Worm (Caenorhabditis elegans): ENCODE measurements around the gene Y73F8A.23.

Y73F8A.23 gene

DNA sequence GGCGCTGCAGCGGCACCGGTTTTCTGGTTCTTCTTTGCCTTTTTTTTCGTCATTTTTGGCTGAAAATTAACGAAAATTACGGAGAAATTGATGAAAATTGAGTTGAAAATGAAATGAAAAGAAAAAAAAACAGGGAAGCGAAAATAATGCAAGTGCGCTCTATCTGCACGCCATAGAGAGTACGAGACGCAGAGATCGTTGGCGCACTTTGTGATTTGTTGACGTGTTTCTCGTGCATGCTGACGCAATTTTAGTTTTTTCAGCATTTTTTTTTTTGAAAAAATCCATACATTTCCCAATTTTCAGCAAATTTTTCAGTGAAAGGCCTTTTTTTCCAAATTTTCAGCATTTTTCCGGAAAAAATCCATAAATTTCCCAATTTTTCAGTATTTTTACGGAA, 27.0 kb upstream of the Y73F8A.23 start, which contains the start of gene ntl-11 (continued):
- TF ChIP-seq F37D6.2 (tag; optimal IDR thresholded peaks at IDR 0.05) (peak; percentile 95), mep-1 (tag; optimal IDR thresholded peaks at IDR 0.05) (peak; percentile 97), Y105C5A.15 (GFP tag; IDR thresholded peaks at IDR 0.05) (0 out of 2 replicates have a peak, but pooled peaks have one; percentile 25), daf-19 (GFP tag; conservative IDR thresholded peaks at IDR 0.05) (peak; percentile 46; the same call in 1 of the 2 replicates), cey-2 (tag; optimal IDR thresholded peaks at IDR 0.05; ENCODE audit: borderline replicate concordance, insufficient read depth) (no peak), gei-8 (GFP tag; optimal IDR thresholded peaks at IDR 0.05) (no peak), duxl-1 (tag; optimal IDR thresholded peaks at IDR 0.05; ENCODE audit: poor library complexity) (peak; percentile 97), R02D3.7 (tag; optimal IDR thresholded peaks at IDR 0.05) (no peak), mdt-29 (GFP tag; IDR thresholded peaks at IDR 0.05) (peak; percentile 94), lin-29 (GFP tag; IDR thresholded peaks at IDR 0.05) (peak; percentile 94), lin-1 (GFP tag; IDR thresholded peaks at IDR 0.05) (peak; percentile 77), ceh-20 (GFP tag; IDR thresholded peaks at IDR 0.05) (peak; percentile 98), F44E2.7 (GFP tag; IDR thresholded peaks at IDR 0.05) (0 out of 2 replicates have a peak, but pooled peaks have one; percentile 27), mdl-1 (tag; optimal IDR thresholded peaks at IDR 0.05) (peak in 1 of 2 experiments; percentile 1), ceh-32 (tag; optimal IDR thresholded peaks at IDR 0.05; ENCODE audit: poor library complexity) (peak; percentile 70), rbr-2 (tag; optimal IDR thresholded peaks at IDR 0.05) (peak; percentile 96), zfp-2 (tag; optimal IDR thresholded peaks at IDR 0.05) (peak; percentile 69), fkh-10 (GFP tag; optimal IDR thresholded peaks at IDR 0.05) (peak; percentile 95), nhr-76 (tag; optimal IDR thresholded peaks at IDR 0.05) (no peak), hif-1 (tag; optimal IDR thresholded peaks at IDR 0.05) (peak; percentile 66 to 82), zag-1 (tag; optimal IDR thresholded peaks at IDR 0.05) (peak; percentile 56), spr-1 (tag; optimal IDR thresholded peaks at IDR 0.05) (peak; percentile 94), vab-7 (GFP tag; IDR thresholded peaks at IDR 0.05) (peak; percentile 80), D1046.2 (GFP tag; IDR thresholded peaks at IDR 0.05) (no peak), tra-1 (GFP tag; IDR thresholded peaks at IDR 0.05) (peak; percentile 97), spr-3 (GFP tag; optimal IDR thresholded peaks at IDR 0.05) (peak; percentile 93), dve-1 (tag; optimal IDR thresholded peaks at IDR 0.05; ENCODE audit: insufficient read depth) (peak; percentile 99), mxl-2 (GFP tag; conservative IDR thresholded peaks at IDR 0.05) (peak; percentile 81), sdz-12 (GFP tag; optimal IDR thresholded peaks at IDR 0.05) (no peak), aly-2 (tag; optimal IDR thresholded peaks at IDR 0.05) (no peak), hlh-11 (tag; optimal IDR thresholded peaks at IDR 0.05) (peak; percentile 94), ceh-28 (tag; optimal IDR thresholded peaks at IDR 0.05) (no peak), set-16 (GFP tag; IDR thresholded peaks at IDR 0.05) (0 out of 2 replicates have a peak, but pooled peaks have one; percentile 12), fos-1 (tag; optimal IDR thresholded peaks at IDR 0.05) (no peak), saeg-2 (GFP tag; IDR thresholded peaks at IDR 0.05) (peak; percentile 87), lir-3 (tag; optimal IDR thresholded peaks at IDR 0.05) (peak; percentile 56), pqm-1 (tag; optimal IDR thresholded peaks at IDR 0.05) (peak; percentile 20), dmd-8 (GFP tag; IDR thresholded peaks at IDR 0.05) (peak; percentile 74; the same call in 1 of the 2 replicates), nhr-237 (tag; optimal IDR thresholded peaks at IDR 0.05) (no peak), hmg-1.1 (GFP tag; IDR thresholded peaks at IDR 0.05) (peak; percentile 96), skn-1 (tag; optimal IDR thresholded peaks at IDR 0.05) (peak; percentile 58), snpc-4 (tag; optimal IDR thresholded peaks at IDR 0.05) (peak; percentile 34), dmd-9 (GFP tag; IDR thresholded peaks at IDR 0.05) (peak; percentile 86), pha-4 (GFP tag; IDR thresholded peaks at IDR 0.05) (peak; percentile 90; the same call in 1 of the 2 replicates), pha-4 (tag; optimal IDR thresholded peaks at IDR 0.05) (peak; percentile 97), php-3 (GFP tag; IDR thresholded peaks at IDR 0.05) (peak; percentile 80), daf-12 (tag; optimal IDR thresholded peaks at IDR 0.05) (no peak), ZK337.2 (GFP tag; IDR thresholded peaks at IDR 0.05) (0 out of 2 replicates have a peak, but pooled peaks have one; percentile 53), lin-15B (tag; optimal IDR thresholded peaks at IDR 0.05) (peak; percentile 96), egl-43 (GFP tag; IDR thresholded peaks at IDR 0.05) (peak; percentile 91), Y75B8A.6 (GFP tag; IDR thresholded peaks at IDR 0.05) (peak; percentile 88; the same call in 1 of the 2 replicates)
